Worm (Caenorhabditis elegans): ENCODE data around the gene ric-7.

Gene ric-7

ce11 chrV:14012002-14012554 is 6.4 kb upstream of the ric-7 start, which contains the start of the genes ddx-17 and aip-1 (continued):
- no peak for TF ChIP-seq hlh-26 (GFP tag; conservative IDR thresholded peaks at IDR 0.05)
- 0 out of 2 replicates have a peak, but pooled peaks have one; percentile 12 for TF ChIP-seq attf-3 (GFP tag; conservative IDR thresholded peaks at IDR 0.05)
- peak; percentile 67; the same call in 1 of the 2 replicates for TF ChIP-seq dox-1 (GFP tag; IDR thresholded peaks at IDR 0.05)
- no peak for TF ChIP-seq F39B2.1 (GFP tag; IDR thresholded peaks at IDR 0.05)
- TF ChIP-seq him-1 (tag; optimal IDR thresholded peaks at IDR 0.05) = no peak
- TF ChIP-seq akir-1 (GFP tag; optimal IDR thresholded peaks at IDR 0.05) = no peak
- peak; percentile 52 for TF ChIP-seq ceh-27 (GFP tag; optimal IDR thresholded peaks at IDR 0.05)
- TF ChIP-seq attf-6 (GFP tag; IDR thresholded peaks at IDR 0.05) = no peak
- peak; percentile 41; the same call in 1 of the 2 replicates for TF ChIP-seq ceh-91 (GFP tag; IDR thresholded peaks at IDR 0.05)
- no peak for TF ChIP-seq let-526 (GFP tag; IDR thresholded peaks at IDR 0.05)
- no peak for TF ChIP-seq Y56A3A.18 (GFP tag; IDR thresholded peaks at IDR 0.05)
- no peak for TF ChIP-seq F22D6.2 (tag; optimal IDR thresholded peaks at IDR 0.05)
- TF ChIP-seq snpc-1.3 (tag; optimal IDR thresholded peaks at IDR 0.05; ENCODE audit: insufficient read depth) = no peak
- TF ChIP-seq hsf-1 (GFP tag; IDR thresholded peaks at IDR 0.05) = peak; percentile 81
- TF ChIP-seq bed-2 (GFP tag; IDR thresholded peaks at IDR 0.05) = no peak
- TF ChIP-seq sptf-2 (GFP tag; optimal IDR thresholded peaks at IDR 0.05) = no peak
- TF ChIP-seq Y67H2A.10 (GFP tag; conservative IDR thresholded peaks at IDR 0.05) = peak; percentile 72; the same call in 1 of the 2 replicates
- TF ChIP-seq cebp-1 (GFP tag; IDR thresholded peaks at IDR 0.05) = peak; percentile 10; the same call in 1 of the 2 replicates
- peak; percentile 91 for TF ChIP-seq cebp-1 (tag; optimal IDR thresholded peaks at IDR 0.05)
- peak; percentile 51 for TF ChIP-seq egrh-3 (GFP tag; IDR thresholded peaks at IDR 0.05)
- TF ChIP-seq lsl-1 (GFP tag; optimal IDR thresholded peaks at IDR 0.05) = peak; percentile 72
- TF ChIP-seq snpc-1.1 (tag; optimal IDR thresholded peaks at IDR 0.05; ENCODE audit: insufficient read depth) = peak; percentile 16
- peak in 1 of 3 experiments; percentile 70 for TF ChIP-seq lin-35 (GFP tag; optimal IDR thresholded peaks at IDR 0.05)
- TF ChIP-seq ztf-26 (tag; optimal IDR thresholded peaks at IDR 0.05) = peak; percentile 35
- TF ChIP-seq ceh-100 (GFP tag; IDR thresholded peaks at IDR 0.05) = no peak
- no peak for TF ChIP-seq pha-4 (tag; optimal IDR thresholded peaks at IDR 0.05)
- TF ChIP-seq fkh-3 (tag; optimal IDR thresholded peaks at IDR 0.05) = no peak
- TF ChIP-seq snpc-4 (GFP tag; optimal IDR thresholded peaks at IDR 0.05) = no peak
- peak; percentile 2 to 71 (median 41) for TF ChIP-seq snpc-4 (tag; optimal IDR thresholded peaks at IDR 0.05)
- 0 out of 2 replicates have a peak, but pooled peaks have one; percentile 45 for TF ChIP-seq Y53G8AR.9 (GFP tag; conservative IDR thresholded peaks at IDR 0.05)
- TF ChIP-seq nhr-179 (tag; optimal IDR thresholded peaks at IDR 0.05) = no peak
- TF ChIP-seq atf-7 (tag; optimal IDR thresholded peaks at IDR 0.05) = peak; percentile 92
- TF ChIP-seq pbrm-1 (GFP tag; IDR thresholded peaks at IDR 0.05) = peak; percentile 71
- TF ChIP-seq F23B12.7 (tag; optimal IDR thresholded peaks at IDR 0.05; ENCODE audit: insufficient read depth) = no peak
- no peak for TF ChIP-seq zim-3 (tag; optimal IDR thresholded peaks at IDR 0.05)
- TF ChIP-seq K11D2.4 (GFP tag; IDR thresholded peaks at IDR 0.05) = 0 out of 2 replicates have a peak, but pooled peaks have one; percentile 19
- TF ChIP-seq F33H1.4 (GFP tag; IDR thresholded peaks at IDR 0.05) = peak; percentile 94
- TF ChIP-seq B0019.2 (GFP tag; conservative IDR thresholded peaks at IDR 0.05) = no peak
- 0 out of 2 replicates have a peak, but pooled peaks have one; percentile 16 for TF ChIP-seq egl-44 (GFP tag; IDR thresholded peaks at IDR 0.05)
- TF ChIP-seq die-1 (tag; optimal IDR thresholded peaks at IDR 0.05) = no peak
- TF ChIP-seq mxl-1 (tag; optimal IDR thresholded peaks at IDR 0.05) = no peak
- peak; percentile 45; the same call in 1 of the 2 replicates for TF ChIP-seq B0336.3 (GFP tag; IDR thresholded peaks at IDR 0.05)
- peak; percentile 58 for TF ChIP-seq lin-54 (GFP tag; optimal IDR thresholded peaks at IDR 0.05)
- TF ChIP-seq mes-4 (tag; optimal IDR thresholded peaks at IDR 0.05) = no peak
- TF ChIP-seq nhr-27 (tag; optimal IDR thresholded peaks at IDR 0.05) = no peak
- peak; percentile 5 for TF ChIP-seq ZK185.1 (tag; optimal IDR thresholded peaks at IDR 0.05; ENCODE audit: poor library complexity, severe bottlenecking)
- TF ChIP-seq tbp1 (GFP tag; optimal IDR thresholded peaks at IDR 0.05) = peak; percentile 55

All from whole organism, young adult.